Fruit fly (Drosophila melanogaster): Measurements from ENCODE around the gene for.
A peak's percentile ranks its signal among the peaks of the same experiment; 100 is the strongest.

Gene for

dm6 chr2L:3632047-3632880 lies 24.5 kb downstream of the for start (continued):
- TF ChIP-seq wdn (GFP tag; IDR thresholded peaks at IDR 0.05) (peak; percentile 90), CG13123 (GFP tag; optimal IDR thresholded peaks at IDR 0.05) (peak; percentile 80), NfI (GFP tag; optimal IDR thresholded peaks at IDR 0.05) (peak; percentile 88), crp (GFP tag; optimal IDR thresholded peaks at IDR 0.05) (peak in 1 of 2 experiments; percentile 76), CG2120 (GFP tag; optimal IDR thresholded peaks at IDR 0.05) (peak; percentile 96), pan (optimal IDR thresholded peaks at IDR 0.05) (no peak), pan (GFP tag; optimal IDR thresholded peaks at IDR 0.05 in 1 of 2, IDR thresholded peaks at IDR 0.05 in 1 of 2) (peak in 1 of 2 experiments; percentile 98), E2f2 (GFP tag; IDR thresholded peaks at IDR 0.05) (peak; percentile 81), HHEX (GFP tag; optimal IDR thresholded peaks at IDR 0.05) (peak; percentile 99), Oaz (GFP tag; IDR thresholded peaks at IDR 0.05) (peak; percentile 94), CG32772 (GFP tag; IDR thresholded peaks at IDR 0.05) (peak; percentile 98), Gug (GFP tag; IDR thresholded peaks at IDR 0.05) (peak; percentile 95), CG8290 (GFP tag; optimal IDR thresholded peaks at IDR 0.05) (peak; percentile 97), CG8290 (tag; optimal IDR thresholded peaks at IDR 0.05) (peak; percentile 82 to 94), yki (optimal IDR thresholded peaks at IDR 0.05) (no peak), CG10209 (GFP tag; optimal IDR thresholded peaks at IDR 0.05) (peak; percentile 93), ems (GFP tag; optimal IDR thresholded peaks at IDR 0.05) (peak; percentile 91), oc (tag; optimal IDR thresholded peaks at IDR 0.05) (peak; percentile 89), Scr (GFP tag; IDR thresholded peaks at IDR 0.05; ENCODE audit: partially characterized antibody) (peak; percentile 49; the same call in 1 of the 2 replicates), CG12659 (GFP tag; optimal IDR thresholded peaks at IDR 0.05) (peak; percentile 94), CG4730 (GFP tag; IDR thresholded peaks at IDR 0.05) (peak; percentile 97), Xbp1 (GFP tag; optimal IDR thresholded peaks at IDR 0.05) (peak; percentile 93), Hr78 (GFP tag; optimal IDR thresholded peaks at IDR 0.05) (peak in 1 of 2 experiments; percentile 95), CG1792 (GFP tag; optimal IDR thresholded peaks at IDR 0.05) (peak; percentile 90), p53 (GFP tag; optimal IDR thresholded peaks at IDR 0.05) (peak; percentile 82), Mrtf (GFP tag; IDR thresholded peaks at IDR 0.05) (peak; percentile 94), D (optimal IDR thresholded peaks at IDR 0.05) (peak; percentile 69), D (GFP tag; optimal IDR thresholded peaks at IDR 0.05) (peak; percentile 98), rib (GFP tag; IDR thresholded peaks at IDR 0.05) (peak; percentile 94), CG15011 (GFP tag; optimal IDR thresholded peaks at IDR 0.05) (peak; percentile 98), ATbp (GFP tag; optimal IDR thresholded peaks at IDR 0.05) (peak; percentile 89), ac (GFP tag; optimal IDR thresholded peaks at IDR 0.05) (peak; percentile 88), stwl (tag; optimal IDR thresholded peaks at IDR 0.05) (peak; percentile 88), CG3281 (GFP tag; optimal IDR thresholded peaks at IDR 0.05) (peak; percentile 98), CG9817 (tag; optimal IDR thresholded peaks at IDR 0.05) (peak; percentile 89), CG17912 (GFP tag; optimal IDR thresholded peaks at IDR 0.05) (peak; percentile 68), Doc2 (GFP tag; IDR thresholded peaks at IDR 0.05) (peak; percentile 91), peb (GFP tag; IDR thresholded peaks at IDR 0.05) (peak; percentile 94), CG3838 (GFP tag; optimal IDR thresholded peaks at IDR 0.05) (peak; percentile 81), usp (GFP tag; optimal IDR thresholded peaks at IDR 0.05) (no peak), zen (tag; optimal IDR thresholded peaks at IDR 0.05) (peak; percentile 100), CG17359 (tag; optimal IDR thresholded peaks at IDR 0.05) (peak; percentile 99), GATAe (GFP tag; conservative IDR thresholded peaks at IDR 0.05) (peak; percentile 94), al (GFP tag; IDR thresholded peaks at IDR 0.05) (peak; percentile 96), sens-2 (GFP tag; IDR thresholded peaks at IDR 0.05) (peak; percentile 93), jigr1 (GFP tag; IDR thresholded peaks at IDR 0.05) (peak; percentile 91), CG1602 (GFP tag; optimal IDR thresholded peaks at IDR 0.05) (peak; percentile 92), CG10366 (GFP tag; IDR thresholded peaks at IDR 0.05) (peak; percentile 95), CG10654 (GFP tag; optimal IDR thresholded peaks at IDR 0.05) (peak; percentile 97), slp2 (GFP tag; optimal IDR thresholded peaks at IDR 0.05) (peak; percentile 90)
